Worm (Caenorhabditis elegans) whole organism, L1 larva: ENCODE results near the gene srbc-11.

ENCODE experiments used
- dsc-1 ChIP-seq: sonication (generic microtip); optimal IDR thresholded peaks from 2 replicates; lab custom pipeline; 2016; ENCODE audit warnings: mild to moderate bottlenecking, missing genetic modification characterization, missing compliant biosample characterization
- lir-3 ChIP-seq: sonication (generic microtip); optimal IDR thresholded peaks from 2 replicates; lab custom pipeline; 2016; ENCODE audit warnings: mild to moderate bottlenecking, missing genetic modification characterization, moderate library complexity, missing compliant biosample characterization; ENCODE audit not compliant: poor library complexity
- lsy-2 ChIP-seq, 2 experiments: fragments of 150-350 bp; optimal IDR thresholded peaks; 2 replicates each; lab custom pipeline; 2014; ENCODE audit warnings: missing biosample characterization in 2 of 2, missing genetic modification characterization in 2 of 2
- nhr-12 ChIP-seq: sonication (generic microtip); optimal IDR thresholded peaks from 2 replicates; lab custom pipeline; 2017; ENCODE audit warnings: missing biosample characterization, missing genetic modification characterization
- pqm-1 ChIP-seq: sonication (generic microtip); optimal IDR thresholded peaks from 3 replicates; lab custom pipeline; 2017; ENCODE audit warnings: missing biosample characterization, missing genetic modification characterization

DNA sequence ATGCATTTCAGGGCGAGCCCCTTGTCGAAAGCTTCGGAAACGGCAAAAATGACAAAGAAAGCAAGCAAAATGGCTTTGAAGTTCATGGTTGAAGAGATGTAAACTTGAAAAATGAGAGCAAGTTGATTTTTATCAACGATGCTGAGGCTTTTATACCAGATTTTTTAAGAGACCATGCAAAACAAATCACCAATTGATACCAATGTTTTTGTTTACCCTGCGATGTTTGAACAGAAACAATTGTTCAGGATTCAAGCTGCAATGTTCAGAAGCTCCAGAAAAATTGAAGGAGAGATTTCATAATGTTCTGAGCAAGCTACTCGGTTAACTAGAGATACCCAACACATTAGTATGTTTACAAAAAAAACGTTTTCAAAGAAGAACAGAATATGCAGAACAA is 27.2 kb upstream of the srbc-11 start, which contains the start of gene C54F6.15:
- TF ChIP-seq lir-3 (tag; lab: Kevin White, UChicago) (no peak), lsy-2 (tag; optimal IDR thresholded peaks at IDR 0.05; lab: Kevin White, UChicago) (no peak), dsc-1 (tag; lab: Kevin White, UChicago) (no peak), pqm-1 (tag; lab: Kevin White, UChicago) (no peak), nhr-12 (no peak)
